Fruit fly (Drosophila melanogaster) whole organism, embryonic: ENCODE data around the gene NKCC.

Experiments
- Abd-B ChIP-seq: fragments of 200-800 bp; sonication (Bioruptor generic); optimal IDR thresholded peaks from 2 replicates; lab custom pipeline; 2018; ENCODE audit warnings: missing biosample characterization, mild to moderate bottlenecking, missing genetic modification characterization, moderate library complexity
- Blimp-1 ChIP-seq: fragments of 200-800 bp; sonication (Bioruptor generic); optimal IDR thresholded peaks from 3 replicates; lab custom pipeline; 2018; ENCODE audit warnings: missing biosample characterization, missing genetic modification characterization, mild to moderate bottlenecking, moderate library complexity, missing genetic modification reagents
- CG10321 ChIP-seq: fragments of 200-800 bp; sonication (Bioruptor generic); IDR thresholded peaks from 2 replicates; pipeline ENCODE4 v1.3.6; 2022; ENCODE audit warnings: missing biosample characterization, missing genetic modification characterization
- CG10366 ChIP-seq: fragments of 200-800 bp; sonication (Bioruptor generic); IDR thresholded peaks from 2 replicates; pipeline ENCODE4 v1.3.6; 2022; ENCODE audit warnings: missing biosample characterization, missing genetic modification characterization
- CG10431 ChIP-seq: fragments of 200-800 bp; sonication (Bioruptor generic); optimal IDR thresholded peaks from 3 replicates; lab custom pipeline; 2018; ENCODE audit warnings: missing biosample characterization, mild to moderate bottlenecking, missing genetic modification characterization
- CG13296 ChIP-seq: fragments of 200-800 bp; sonication (Bioruptor generic); optimal IDR thresholded peaks from 3 replicates; lab custom pipeline; 2018; ENCODE audit warnings: missing biosample characterization, mild to moderate bottlenecking, missing genetic modification characterization
- CG14050 ChIP-seq: fragments of 200-800 bp; sonication (Bioruptor generic); IDR thresholded peaks from 3 replicates; pipeline ENCODE4 v1.3.6; 2022; ENCODE audit warnings: missing biosample characterization, missing genetic modification characterization
- CG14667 ChIP-seq: fragments of 200-800 bp; sonication (Bioruptor generic); IDR thresholded peaks from 2 replicates; pipeline ENCODE4 v1.3.6; 2022; ENCODE audit warnings: missing biosample characterization, missing genetic modification characterization
- CG1603 ChIP-seq: fragments of 200-800 bp; sonication (Bioruptor generic); optimal IDR thresholded peaks from 2 replicates; lab custom pipeline; 2019; ENCODE audit warnings: missing biosample characterization, mild to moderate bottlenecking, missing genetic modification characterization, moderate library complexity
- CG16815 ChIP-seq: fragments of 200-800 bp; sonication (Bioruptor generic); optimal IDR thresholded peaks from 3 replicates; lab custom pipeline; 2017; ENCODE audit warnings: missing biosample characterization, mild to moderate bottlenecking, missing genetic modification characterization
- CG17359 ChIP-seq: fragments of 200-800 bp; sonication (Bioruptor generic); optimal IDR thresholded peaks from 3 replicates; lab custom pipeline; 2018; ENCODE audit warnings: missing biosample characterization, mild to moderate bottlenecking, missing genetic modification characterization, moderate library complexity
- CG18599 ChIP-seq: fragments of 200-800 bp; sonication (Bioruptor generic); optimal IDR thresholded peaks from 3 replicates; lab custom pipeline; 2017; ENCODE audit warnings: missing biosample characterization, missing genetic modification characterization, mild to moderate bottlenecking, moderate library complexity, missing genetic modification reagents
- CG2120 ChIP-seq: fragments of 200-800 bp; sonication (Bioruptor generic); optimal IDR thresholded peaks from 3 replicates; lab custom pipeline; 2016; ENCODE audit warnings: missing biosample characterization, missing genetic modification characterization
- CG33213 ChIP-seq: fragments of 200-800 bp; sonication (Bioruptor generic); optimal IDR thresholded peaks from 3 replicates; lab custom pipeline; 2016; ENCODE audit warnings: missing biosample characterization, missing genetic modification characterization
- CG33557 ChIP-seq: fragments of 200-800 bp; sonication (Bioruptor generic); optimal IDR thresholded peaks from 2 replicates; lab custom pipeline; 2019; ENCODE audit warnings: missing biosample characterization, mild to moderate bottlenecking, missing genetic modification characterization, moderate library complexity
- CG3726 ChIP-seq: fragments of 200-800 bp; sonication (Bioruptor generic); IDR thresholded peaks from 3 replicates; pipeline ENCODE4, ENCODE4 v1.3.6; 2022; ENCODE audit warnings: missing biosample characterization, missing genetic modification characterization
- CG6765 ChIP-seq: fragments of 200-800 bp; sonication (Bioruptor generic); optimal IDR thresholded peaks from 3 replicates; lab custom pipeline; 2017; ENCODE audit warnings: missing biosample characterization, mild to moderate bottlenecking, missing genetic modification characterization
- CG8765 ChIP-seq: fragments of 200-800 bp; sonication (Bioruptor generic); IDR thresholded peaks from 2 replicates; pipeline ENCODE4 v1.3.6; 2022; ENCODE audit warnings: missing biosample characterization, missing genetic modification characterization
- CG9437 ChIP-seq: fragments of 200-800 bp; sonication (Bioruptor generic); optimal IDR thresholded peaks from 2 replicates; lab custom pipeline; 2018; ENCODE audit warnings: missing biosample characterization, mild to moderate bottlenecking, missing genetic modification characterization
- CG9727 ChIP-seq: fragments of 200-800 bp; sonication (Bioruptor generic); optimal IDR thresholded peaks from 3 replicates; lab custom pipeline; 2017; ENCODE audit warnings: missing biosample characterization, mild to moderate bottlenecking, missing genetic modification characterization
- Camta ChIP-seq: fragments of 200-800 bp; sonication (Bioruptor generic); optimal IDR thresholded peaks from 2 replicates; lab custom pipeline; 2016; ENCODE audit warnings: missing biosample characterization, missing genetic modification characterization
- GATAe ChIP-seq: fragments of 200-800 bp; sonication (Bioruptor generic); conservative IDR thresholded peaks from 2 replicates; pipeline ENCODE4 v1.3.6; 2022; ENCODE audit warnings: missing biosample characterization, missing genetic modification characterization
- Hmr ChIP-seq: fragments of 200-800 bp; sonication (Bioruptor generic); optimal IDR thresholded peaks from 3 replicates; lab custom pipeline; 2017; ENCODE audit warnings: mild to moderate bottlenecking, missing biosample characterization, missing genetic modification reagents, missing genetic modification characterization
- Sin3A ChIP-seq: fragments of >200 bp; optimal IDR thresholded peaks from 2 replicates; lab custom pipeline; 2018
- Sox102F ChIP-seq: fragments of 200-800 bp; sonication (Bioruptor generic); optimal IDR thresholded peaks from 2 replicates; lab custom pipeline; 2018; ENCODE audit warnings: missing biosample characterization, mild to moderate bottlenecking, missing genetic modification characterization, moderate library complexity
- TFAM ChIP-seq: fragments of 200-800 bp; sonication (Bioruptor generic); optimal IDR thresholded peaks from 2 replicates; lab custom pipeline; 2017; ENCODE audit warnings: missing biosample characterization, missing genetic modification characterization, inconsistent platforms
- Taf1 ChIP-seq: fragments of 200-800 bp; sonication (Bioruptor generic); IDR thresholded peaks from 2 replicates; pipeline ENCODE4 v1.3.6; 2022; ENCODE audit warnings: missing biosample characterization, missing genetic modification characterization
- Trl ChIP-seq, 3 experiments: fragments of >200 bp in 2 of 3; fragments of 200-800 bp in 1 of 3; sonication (Bioruptor generic) in 1 of 3; optimal IDR thresholded peaks; 2 replicates in 1 of 3; 3 replicates in 2 of 3; lab custom pipeline; 2016 to 2017; ENCODE audit warnings: missing biosample characterization in 1 of 3, missing genetic modification characterization in 1 of 3
- Vsx1 ChIP-seq: fragments of 200-800 bp; sonication (Bioruptor generic); optimal IDR thresholded peaks from 2 replicates; lab custom pipeline; 2017; ENCODE audit warnings: missing biosample characterization, mild to moderate bottlenecking, missing genetic modification characterization, missing genetic modification reagents
- ab ChIP-seq: fragments of 200-800 bp; sonication (Bioruptor generic); optimal IDR thresholded peaks from 2 replicates; lab custom pipeline; 2016; ENCODE audit warnings: missing biosample characterization, missing genetic modification characterization
- ara ChIP-seq: fragments of 200-800 bp; sonication (Bioruptor generic); IDR thresholded peaks from 2 replicates; pipeline ENCODE4 v1.3.6; 2022; ENCODE audit warnings: missing biosample characterization, missing genetic modification characterization
- ase ChIP-seq: fragments of 200-800 bp; sonication (Bioruptor generic); IDR thresholded peaks from 3 replicates; pipeline ENCODE4 v1.3.6; 2022; ENCODE audit warnings: missing biosample characterization, missing genetic modification characterization
- chn ChIP-seq: fragments of 200-800 bp; sonication (Bioruptor generic); optimal IDR thresholded peaks from 2 replicates; lab custom pipeline; 2016; ENCODE audit warnings: missing biosample characterization, missing genetic modification characterization
- dm ChIP-seq: fragments of 200-800 bp; sonication (Bioruptor generic); optimal IDR thresholded peaks from 3 replicates; lab custom pipeline; 2016; ENCODE audit warnings: missing biosample characterization, missing genetic modification characterization
- exex ChIP-seq: fragments of 200-800 bp; sonication (Bioruptor generic); optimal IDR thresholded peaks from 4 replicates; lab custom pipeline; 2018; ENCODE audit warnings: missing biosample characterization, mild to moderate bottlenecking, missing genetic modification characterization, moderate library complexity
- ftz-f1 ChIP-seq: fragments of 200-800 bp; sonication (Bioruptor generic); optimal IDR thresholded peaks from 2 replicates; lab custom pipeline; 2016; ENCODE audit warnings: missing biosample characterization, missing genetic modification characterization
- gce ChIP-seq: fragments of 200-800 bp; sonication (Bioruptor generic); IDR thresholded peaks from 3 replicates; pipeline ENCODE4 v1.3.6; 2022; ENCODE audit warnings: missing biosample characterization, missing genetic modification characterization
- grn ChIP-seq: fragments of 200-800 bp; sonication (Bioruptor generic); optimal IDR thresholded peaks from 3 replicates; lab custom pipeline; 2017; ENCODE audit warnings: missing biosample characterization, missing genetic modification characterization
- gsb-n ChIP-seq: fragments of 200-800 bp; sonication (Bioruptor generic); optimal IDR thresholded peaks from 3 replicates; lab custom pipeline; 2018; ENCODE audit warnings: missing biosample characterization, mild to moderate bottlenecking, missing genetic modification characterization
- ham ChIP-seq: fragments of 200-800 bp; sonication (Bioruptor generic); IDR thresholded peaks from 2 replicates; pipeline ENCODE4 v1.3.6; 2022; ENCODE audit warnings: missing biosample characterization, missing genetic modification characterization
- lbe ChIP-seq: fragments of 200-800 bp; sonication (Bioruptor generic); optimal IDR thresholded peaks from 2 replicates; lab custom pipeline; 2016; ENCODE audit warnings: missing biosample characterization, mild to moderate bottlenecking, missing genetic modification characterization
- oc ChIP-seq: fragments of 200-800 bp; sonication (Bioruptor generic); optimal IDR thresholded peaks from 2 replicates; lab custom pipeline; 2018; ENCODE audit warnings: missing biosample characterization, mild to moderate bottlenecking, missing genetic modification characterization, moderate library complexity
- prd ChIP-seq, 3 experiments: fragments of >200 bp in 2 of 3; fragments of 200-800 bp in 1 of 3; sonication (Bioruptor generic) in 1 of 3; optimal IDR thresholded peaks in 2 of 3; IDR thresholded peaks in 1 of 3; 2 replicates in 2 of 3; 3 replicates in 1 of 3; pipeline versions ENCODE4 v1.3.6 to Lab custom; 2017 to 2022; ENCODE audit warnings: missing biosample characterization in 1 of 3, missing genetic modification characterization in 1 of 3
- psq ChIP-seq: fragments of 200-800 bp; sonication (Bioruptor generic); optimal IDR thresholded peaks from 2 replicates; lab custom pipeline; 2017; ENCODE audit warnings: missing biosample characterization, missing genetic modification characterization
- row ChIP-seq: fragments of 200-800 bp; sonication (Bioruptor generic); IDR thresholded peaks from 3 replicates; pipeline ENCODE4 v1.3.6; 2022; ENCODE audit warnings: missing biosample characterization, missing genetic modification characterization
- stc ChIP-seq: fragments of 200-800 bp; sonication (Bioruptor generic); IDR thresholded peaks from 2 replicates; pipeline ENCODE4 v1.3.6; 2022; ENCODE audit warnings: missing biosample characterization, missing genetic modification characterization
- zen2 ChIP-seq: fragments of 200-800 bp; sonication (Bioruptor generic); IDR thresholded peaks from 3 replicates; pipeline ENCODE4 v1.3.6; 2022; ENCODE audit warnings: missing biosample characterization, missing genetic modification characterization; ENCODE audit not compliant: partially characterized antibody
- zfh1 ChIP-seq: fragments of 200-800 bp; sonication (Bioruptor generic); IDR thresholded peaks from 3 replicates; pipeline ENCODE4 v1.3.6; 2022; ENCODE audit warnings: missing biosample characterization, missing genetic modification characterization

NKCC gene

dm6 chr3R:5517876-5518211 is 15.3 kb upstream of the NKCC start:
- TF ChIP-seq psq (no peak), Blimp-1 (GFP tag; lab: Kevin White, UChicago) (peak; percentile 19), zfh1 (GFP tag; lab: Robert Waterston, UW) (no peak), stc (GFP tag; lab: Robert Waterston, UW) (peak; percentile 21; the same call in 1 of the 2 replicates), exex (tag; lab: Kevin White, UChicago) (peak; percentile 57), Vsx1 (GFP tag; lab: Kevin White, UChicago) (peak; percentile 76), oc (tag; lab: Kevin White, UChicago) (peak; percentile 48), row (GFP tag; lab: Robert Waterston, UW) (0 out of 3 replicates have a peak, but pooled peaks have one; percentile 16), grn (GFP tag; lab: Kevin White, UChicago) (peak; percentile 0)

DNA sequence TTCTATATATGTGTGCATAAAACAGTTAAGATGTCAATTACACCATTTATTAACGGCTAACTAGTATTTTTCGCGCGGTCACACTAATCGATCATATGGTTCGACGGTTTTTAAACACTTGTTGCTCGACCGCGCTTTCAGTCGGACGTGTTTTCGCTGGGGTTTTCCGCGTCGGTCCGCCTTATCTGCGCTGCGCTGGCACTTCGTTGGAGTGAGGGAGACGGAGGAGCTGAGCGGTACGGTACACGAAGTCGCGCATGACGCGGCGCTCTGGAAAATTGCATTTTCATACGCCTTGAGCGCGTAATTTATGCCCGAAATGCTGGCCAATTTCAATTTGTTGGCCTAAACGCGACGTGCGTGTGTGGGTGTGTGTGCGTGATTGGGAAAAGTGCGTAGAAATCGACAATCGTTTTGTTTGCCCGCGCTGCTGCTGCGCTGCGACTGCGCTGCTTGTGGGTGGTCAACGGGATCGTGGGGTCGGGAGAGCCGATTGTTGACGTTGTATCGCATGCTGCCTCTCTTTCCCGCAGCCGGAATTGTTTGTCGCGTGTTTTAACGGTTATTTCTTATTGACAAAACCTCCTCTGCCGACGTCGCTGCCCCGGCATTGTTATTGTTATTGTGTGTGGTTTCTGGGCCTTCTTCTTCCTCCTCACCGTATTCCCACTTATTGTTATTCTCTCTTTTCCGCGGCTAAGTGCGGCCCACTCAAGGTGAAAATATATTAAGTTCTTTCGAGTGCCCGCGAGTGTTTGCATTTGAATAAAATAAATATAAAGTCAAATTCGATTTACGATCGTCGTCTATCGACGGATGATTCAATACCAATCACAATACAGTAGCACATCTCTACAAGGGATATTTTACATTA is 14.7 kb upstream of the NKCC start, which contains the start of gene Itpr:
TSS of gene Itpr (plus strand) at position 116 of the 874 bp plus-strand sequence.
- TF ChIP-seq CG13296, result no peak
- no peak for TF ChIP-seq Camta
- no peak for TF ChIP-seq CG9437 (GFP tag; lab: Kevin White, UChicago)
- TF ChIP-seq CG10366 (GFP tag; lab: Robert Waterston, UW), result no peak
- TF ChIP-seq CG14667 (GFP tag; lab: Robert Waterston, UW), result no peak
- no peak for TF ChIP-seq GATAe (GFP tag; lab: Robert Waterston, UW)
- TF ChIP-seq CG33213 (GFP tag; lab: Kevin White, UChicago), result no peak
- TF ChIP-seq CG9727 (GFP tag; lab: Kevin White, UChicago), result peak; percentile 16
- TF ChIP-seq ftz-f1 (GFP tag; lab: Kevin White, UChicago), result peak; percentile 31
- no peak for TF ChIP-seq gsb-n (tag; lab: Kevin White, UChicago)
- peak; percentile 27 for TF ChIP-seq dm
- TF ChIP-seq Hmr (GFP tag; lab: Kevin White, UChicago), result no peak
- no peak for TF ChIP-seq CG8765 (GFP tag; lab: Robert Waterston, UW)
- no peak for TF ChIP-seq CG18599 (GFP tag; lab: Kevin White, UChicago)
- no peak for TF ChIP-seq Sox102F (GFP tag; lab: Kevin White, UChicago)
- TF ChIP-seq ara, result no peak
- TF ChIP-seq Trl (optimal IDR thresholded peaks at IDR 0.05; lab: Kevin White, UChicago), result peak; percentile 9 to 38
- no peak for TF ChIP-seq Trl (GFP tag; optimal IDR thresholded peaks at IDR 0.05; lab: Kevin White, UChicago)
- TF ChIP-seq CG16815 (GFP tag; lab: Kevin White, UChicago), result no peak
- TF ChIP-seq ham (GFP tag; lab: Robert Waterston, UW), result no peak
- no peak for TF ChIP-seq CG1603 (tag; lab: Kevin White, UChicago)
- TF ChIP-seq prd (optimal IDR thresholded peaks at IDR 0.05; lab: Kevin White, UChicago), result no peak
- peak; percentile 13; the same call in 1 of the 3 replicates for TF ChIP-seq prd (GFP tag; IDR thresholded peaks at IDR 0.05; lab: Robert Waterston, UW)
- peak; percentile 44 for TF ChIP-seq Sin3A
- peak; percentile 7 for TF ChIP-seq CG10431 (GFP tag; lab: Kevin White, UChicago)
- TF ChIP-seq Taf1 (GFP tag; lab: Robert Waterston, UW), result no peak
- no peak for TF ChIP-seq CG2120 (GFP tag; lab: Kevin White, UChicago)
- TF ChIP-seq CG17359 (tag; lab: Kevin White, UChicago), result no peak
- TF ChIP-seq CG3726 (GFP tag; lab: Robert Waterston, UW), result no peak
- TF ChIP-seq ase (GFP tag; lab: Robert Waterston, UW), result no peak
- TF ChIP-seq lbe (GFP tag; lab: Kevin White, UChicago), result no peak
- TF ChIP-seq gce (GFP tag; lab: Robert Waterston, UW), result no peak
- no peak for TF ChIP-seq CG14050
- TF ChIP-seq CG33557, result no peak
- peak; percentile 25 for TF ChIP-seq chn (GFP tag; lab: Kevin White, UChicago)
- TF ChIP-seq ab, result no peak
- TF ChIP-seq CG10321, result no peak
- TF ChIP-seq CG6765 (GFP tag; lab: Kevin White, UChicago), result no peak
- no peak for TF ChIP-seq TFAM (GFP tag; lab: Kevin White, UChicago)
- TF ChIP-seq Abd-B (GFP tag; lab: Kevin White, UChicago), result no peak
- TF ChIP-seq zen2 (GFP tag; lab: Robert Waterston, UW), result no peak
